Worm (Caenorhabditis elegans) whole organism, L2 larva: ENCODE data around the gene srw-137.
"Not testable (repeated sequence)": the region's sequence is repeated elsewhere in the genome, so short reads cannot be mapped to it uniquely, and the experiment has no call there.

Source experiments
- F13H6.1 ChIP-seq: sonication (generic microtip); optimal IDR thresholded peaks from 2 replicates; lab custom pipeline; 2016; ENCODE audit warnings: missing genetic modification characterization, missing compliant biosample characterization
- R02D3.7 ChIP-seq: fragments of 150-350 bp; optimal IDR thresholded peaks from 2 replicates; lab custom pipeline; 2014; ENCODE audit warnings: missing biosample characterization, missing genetic modification characterization
- alr-1 ChIP-seq: fragments of 150-350 bp; optimal IDR thresholded peaks from 2 replicates; lab custom pipeline; 2014; ENCODE audit warnings: missing biosample characterization, missing genetic modification characterization
- aly-2 ChIP-seq: fragments of 150-350 bp; optimal IDR thresholded peaks from 2 replicates; lab custom pipeline; 2014; ENCODE audit warnings: missing biosample characterization, missing genetic modification characterization
- ama-1 ChIP-seq: fragments of 150-350 bp; optimal IDR thresholded peaks from 2 replicates; lab custom pipeline; 2018; ENCODE audit warnings: inconsistent platforms
- blmp-1 ChIP-seq: sonication (generic microtip); optimal IDR thresholded peaks from 2 replicates; lab custom pipeline; 2017; ENCODE audit warnings: missing genetic modification characterization, mild to moderate bottlenecking, missing compliant biosample characterization, antibody characterized with exemption, moderate library complexity; ENCODE audit not compliant: insufficient read depth
- ceh-16 ChIP-seq: fragments of 150-350 bp; optimal IDR thresholded peaks from 2 replicates; lab custom pipeline; 2014; ENCODE audit warnings: missing biosample characterization, missing genetic modification characterization
- crh-2 ChIP-seq: sonication (generic microtip); optimal IDR thresholded peaks from 2 replicates; lab custom pipeline; 2017; ENCODE audit warnings: missing biosample characterization, missing genetic modification characterization
- dmd-4 ChIP-seq: sonication (generic microtip); optimal IDR thresholded peaks from 2 replicates; lab custom pipeline; 2017; ENCODE audit warnings: missing biosample characterization, missing genetic modification characterization
- egl-27 ChIP-seq: sonication (generic microtip); optimal IDR thresholded peaks from 3 replicates; lab custom pipeline; 2017; ENCODE audit warnings: missing biosample characterization, missing genetic modification reagents, missing genetic modification characterization
- elt-3 ChIP-seq: sonication (generic microtip); optimal IDR thresholded peaks from 2 replicates; lab custom pipeline; 2017; ENCODE audit warnings: missing biosample characterization, missing genetic modification characterization
- gmeb-1 ChIP-seq: fragments of 150-350 bp; optimal IDR thresholded peaks from 2 replicates; lab custom pipeline; 2014; ENCODE audit warnings: missing biosample characterization, missing genetic modification characterization
- lsy-2 ChIP-seq, 2 experiments: fragments of 150-350 bp in 1 of 2; sonication (generic microtip) in 1 of 2; optimal IDR thresholded peaks; 2 replicates each; lab custom pipeline; 2014 to 2017; ENCODE audit warnings: missing biosample characterization in 2 of 2, missing genetic modification characterization in 2 of 2
- nhr-10 ChIP-seq: sonication (generic microtip); optimal IDR thresholded peaks from 2 replicates; lab custom pipeline; 2017; ENCODE audit warnings: missing biosample characterization, missing genetic modification characterization
- nhr-11 ChIP-seq: fragments of 150-350 bp; optimal IDR thresholded peaks from 2 replicates; lab custom pipeline; 2014; ENCODE audit warnings: missing biosample characterization, missing genetic modification characterization
- nhr-12 ChIP-seq: fragments of 150-350 bp; optimal IDR thresholded peaks from 2 replicates; lab custom pipeline; 2014; ENCODE audit warnings: missing biosample characterization, missing genetic modification characterization
- nhr-23 ChIP-seq: fragments of 150-350 bp; optimal IDR thresholded peaks from 2 replicates; lab custom pipeline; 2014; ENCODE audit warnings: missing biosample characterization, missing genetic modification reagents, missing genetic modification characterization
- nhr-237 ChIP-seq: fragments of 150-350 bp; optimal IDR thresholded peaks from 2 replicates; lab custom pipeline; 2014; ENCODE audit warnings: missing biosample characterization, missing genetic modification characterization
- nhr-25 ChIP-seq: fragments of 150-350 bp; sonication (generic microtip); optimal IDR thresholded peaks from 3 replicates; lab custom pipeline; 2014; ENCODE audit warnings: missing biosample characterization, missing genetic modification characterization
- peb-1 ChIP-seq: fragments of 150-350 bp; optimal IDR thresholded peaks from 2 replicates; lab custom pipeline; 2014; ENCODE audit warnings: missing biosample characterization, missing genetic modification characterization
- sem-4 ChIP-seq: fragments of 150-350 bp; optimal IDR thresholded peaks from 2 replicates; lab custom pipeline; 2014; ENCODE audit warnings: missing biosample characterization, missing genetic modification reagents, missing genetic modification characterization
- sma-9 ChIP-seq, 2 experiments: fragments of 150-350 bp in 1 of 2; sonication (generic microtip) in 1 of 2; optimal IDR thresholded peaks; 2 replicates each; lab custom pipeline; 2014 to 2016; ENCODE audit warnings: missing genetic modification characterization in 2 of 2, mild to moderate bottlenecking in 1 of 2, missing biosample characterization in 1 of 2, missing compliant biosample characterization in 1 of 2, missing genetic modification reagents in 1 of 2, moderate library complexity in 1 of 2
- snpc-4 ChIP-seq: fragments of 150-350 bp; optimal IDR thresholded peaks from 2 replicates; lab custom pipeline; 2014; ENCODE audit warnings: missing biosample characterization, missing genetic modification characterization
- unc-39 ChIP-seq: fragments of 150-350 bp; optimal IDR thresholded peaks from 2 replicates; lab custom pipeline; 2014; ENCODE audit warnings: missing biosample characterization, missing genetic modification characterization
- unc-55 ChIP-seq: fragments of 150-350 bp; sonication (generic microtip); optimal IDR thresholded peaks from 3 replicates; lab custom pipeline; 2014; ENCODE audit warnings: missing biosample characterization, missing genetic modification reagents, missing genetic modification characterization
- ztf-1 ChIP-seq: fragments of 200-800 bp; sonication (Bioruptor generic); conservative IDR thresholded peaks from 2 replicates; pipeline ENCODE4 v1.3.6; 2022; ENCODE audit warnings: missing genetic modification characterization, missing compliant biosample characterization
- ztf-11 ChIP-seq: sonication (generic microtip); optimal IDR thresholded peaks from 2 replicates; lab custom pipeline; 2017; ENCODE audit warnings: missing biosample characterization, missing genetic modification characterization

Gene srw-137

ce11 chrV:2964786-2965185, 21.0 kb upstream of the srw-137 start, which contains the start of gene srh-88:
Gene srh-88 (minus strand): TSS chrV:2964886.
- TF ChIP-seq ztf-1 (GFP tag; lab: Robert Waterston, UW) (no peak), nhr-11 (tag; lab: Kevin White, UChicago) (no peak), nhr-25 (no peak), egl-27 (tag; lab: Kevin White, UChicago) (no peak), F13H6.1 (tag; lab: Kevin White, UChicago) (no peak), crh-2 (no peak), sem-4 (tag; lab: Kevin White, UChicago) (no peak), ceh-16 (no peak), ztf-11 (tag; lab: Kevin White, UChicago) (no peak), R02D3.7 (tag; lab: Kevin White, UChicago) (no peak), nhr-12 (tag; lab: Kevin White, UChicago) (no peak)

- TF ChIP-seq ceh-16 (no peak), lsy-2 (tag; optimal IDR thresholded peaks at IDR 0.05; lab: Kevin White, UChicago) (no peak), nhr-237 (tag; lab: Kevin White, UChicago) (no peak)
Observed at ce11 chrV:2962960-2963359, 19.2 kb upstream of the srw-137 start, which contains the start of gene srw-138. Gene srw-138 (minus strand): TSS chrV:2963060.

ce11 chrV:2960894-2961293, 17.1 kb upstream of the srw-137 start, which contains the start of gene srw-144:
Gene srw-144 (minus strand): TSS chrV:2960994.
- no peak for TF ChIP-seq sma-9 (GFP tag; optimal IDR thresholded peaks at IDR 0.05; lab: Kevin White, UChicago)
- TF ChIP-seq sma-9 (tag; optimal IDR thresholded peaks at IDR 0.05; lab: Kevin White, UChicago), result no peak
- no peak for TF ChIP-seq peb-1 (tag; lab: Kevin White, UChicago)
- no peak for TF ChIP-seq elt-3 (tag; lab: Kevin White, UChicago)
- no peak for TF ChIP-seq gmeb-1 (tag; lab: Kevin White, UChicago)
- TF ChIP-seq R02D3.7 (tag; lab: Kevin White, UChicago), result no peak
- no peak for TF ChIP-seq nhr-10 (tag; lab: Kevin White, UChicago)
- TF ChIP-seq alr-1 (tag; lab: Kevin White, UChicago), result no peak
- TF ChIP-seq nhr-23 (tag; lab: Kevin White, UChicago), result no peak
- TF ChIP-seq snpc-4 (tag; lab: Kevin White, UChicago), result no peak

ce11 chrV:2958202-2958601, 14.4 kb upstream of the srw-137 start, which contains the start of gene srw-142:
Gene srw-142 (minus strand): TSS chrV:2958302.
- no peak for TF ChIP-seq unc-39
- no peak for TF ChIP-seq aly-2 (tag; lab: Kevin White, UChicago)

- not testable (repeated sequence) for TF ChIP-seq unc-55 (GFP tag; lab: Kevin White, UChicago); nhr-11 (tag; lab: Kevin White, UChicago); blmp-1 (tag; lab: Kevin White, UChicago)
- TF ChIP-seq, all 48 proteins: peak for 0; not testable (repeated sequence) for 48
Observed at ce11 chrV:2955342-2955741, 11.6 kb upstream of the srw-137 start, which contains the start of gene srh-248. Gene srh-248 (minus strand): TSS chrV:2955442.

- not testable (repeated sequence) for TF ChIP-seq ama-1 (lab: Kevin White, UChicago); gmeb-1 (tag; lab: Kevin White, UChicago); dmd-4 (tag; lab: Kevin White, UChicago)
Observed at ce11 chrV:2952102-2952501, 8.3 kb upstream of the srw-137 start, which contains the start of gene srw-122. Gene srw-122 (minus strand): TSS chrV:2952202.

- TF ChIP-seq nhr-237 (tag; lab: Kevin White, UChicago) (no peak), ztf-1 (GFP tag; lab: Robert Waterston, UW) (no peak), F13H6.1 (tag; lab: Kevin White, UChicago) (no peak), elt-3 (tag; lab: Kevin White, UChicago) (no peak), alr-1 (tag; lab: Kevin White, UChicago) (no peak), dmd-4 (tag; lab: Kevin White, UChicago) (no peak)
Observed at ce11 chrV:2945602-2946001, 1.8 kb upstream of the srw-137 start, which contains the start of gene srh-87. Gene srh-87 (minus strand): TSS chrV:2945702.
